Worm (Caenorhabditis elegans) whole organism, L4 larva: ENCODE measurements around the gene T07A9.15.

Experiments used
- D1046.2 ChIP-seq: fragments of 200-800 bp; sonication (Bioruptor generic); IDR thresholded peaks from 2 replicates; pipeline ENCODE4 v1.3.6; 2022; ENCODE audit warnings: missing genetic modification characterization, missing compliant biosample characterization
- F37D6.2 ChIP-seq: sonication (generic microtip); optimal IDR thresholded peaks from 2 replicates; lab custom pipeline; 2016; ENCODE audit warnings: mild to moderate bottlenecking, missing genetic modification characterization, missing compliant biosample characterization
- F44E2.7 ChIP-seq: fragments of 200-800 bp; sonication (Bioruptor generic); IDR thresholded peaks from 2 replicates; pipeline ENCODE4 v2.1.2; 2022; ENCODE audit warnings: missing genetic modification characterization, missing compliant biosample characterization
- T20F7.1 ChIP-seq: fragments of 200-800 bp; sonication (Bioruptor generic); optimal IDR thresholded peaks from 2 replicates; lab custom pipeline; 2018; ENCODE audit warnings: mild to moderate bottlenecking, missing genetic modification characterization, missing compliant biosample characterization
- T26A8.4 ChIP-seq: fragments of 200-800 bp; sonication (Bioruptor generic); IDR thresholded peaks from 2 replicates; pipeline ENCODE4 v1.3.6; 2022; ENCODE audit warnings: missing genetic modification characterization, missing compliant biosample characterization
- Y105C5A.15 ChIP-seq: fragments of 200-800 bp; sonication (Bioruptor generic); IDR thresholded peaks from 2 replicates; pipeline ENCODE4 v1.3.6; 2022; ENCODE audit warnings: missing genetic modification characterization, missing compliant biosample characterization
- ZK546.5 ChIP-seq, 2 experiments: sonication (generic microtip); optimal IDR thresholded peaks; 2 replicates each; lab custom pipeline; 2017; ENCODE audit warnings: missing biosample characterization in 2 of 2, missing genetic modification characterization in 2 of 2
- aly-2 ChIP-seq: sonication (generic microtip); optimal IDR thresholded peaks from 2 replicates; lab custom pipeline; 2018; ENCODE audit warnings: missing biosample characterization, missing genetic modification characterization
- ama-1 ChIP-seq: fragments of 150-350 bp; optimal IDR thresholded peaks from 2 replicates; lab custom pipeline; 2014; ENCODE audit warnings: inconsistent platforms, mixed read lengths
- arid-1 ChIP-seq: fragments of 200-800 bp; sonication (Bioruptor generic); conservative IDR thresholded peaks from 2 replicates; pipeline ENCODE4 v1.3.6; 2022; ENCODE audit warnings: missing genetic modification reagents, missing genetic modification characterization, missing compliant biosample characterization
- ceh-20 ChIP-seq: fragments of 200-800 bp; sonication (Bioruptor generic); IDR thresholded peaks from 2 replicates; pipeline ENCODE4 v1.3.6; 2022; ENCODE audit warnings: missing genetic modification reagents, missing genetic modification characterization, missing compliant biosample characterization
- ceh-32 ChIP-seq: sonication (generic microtip); optimal IDR thresholded peaks from 2 replicates; lab custom pipeline; 2016; ENCODE audit warnings: mild to moderate bottlenecking, missing genetic modification characterization, missing compliant biosample characterization; ENCODE audit not compliant: poor library complexity
- ceh-62 ChIP-seq: sonication (generic microtip); optimal IDR thresholded peaks from 2 replicates; lab custom pipeline; 2017; ENCODE audit warnings: missing biosample characterization, missing genetic modification characterization
- ceh-82 ChIP-seq: sonication (generic microtip); optimal IDR thresholded peaks from 2 replicates; lab custom pipeline; 2017; ENCODE audit warnings: missing biosample characterization, missing genetic modification characterization
- ces-1 ChIP-seq: fragments of 150-350 bp; sonication (generic microtip); optimal IDR thresholded peaks from 4 replicates; lab custom pipeline; 2014; ENCODE audit warnings: missing biosample characterization, missing genetic modification reagents, missing genetic modification characterization
- ctbp-1 ChIP-seq: fragments of 200-800 bp; sonication (Bioruptor generic); IDR thresholded peaks from 2 replicates; pipeline ENCODE4 v1.3.6; 2022; ENCODE audit warnings: missing genetic modification reagents, missing genetic modification characterization, missing compliant biosample characterization
- daf-16 ChIP-seq, 3 experiments: sonication (generic microtip); optimal IDR thresholded peaks; 2 replicates each; lab custom pipeline; 2016 to 2017; ENCODE audit warnings: missing genetic modification characterization in 3 of 3, missing genetic modification reagents in 3 of 3, mild to moderate bottlenecking in 2 of 3, missing compliant biosample characterization in 2 of 3, missing biosample characterization in 1 of 3, moderate library complexity in 1 of 3
- daf-19 ChIP-seq: fragments of 200-800 bp; sonication (Bioruptor generic); conservative IDR thresholded peaks from 2 replicates; pipeline ENCODE4 v1.3.6; 2022; ENCODE audit warnings: missing genetic modification characterization, missing compliant biosample characterization
- dpl-1 ChIP-seq: fragments of 150-350 bp; optimal IDR thresholded peaks from 2 replicates; lab custom pipeline; 2014; ENCODE audit warnings: missing biosample characterization, missing genetic modification reagents, missing genetic modification characterization
- fkh-10 ChIP-seq: fragments of 150-350 bp; optimal IDR thresholded peaks from 2 replicates; lab custom pipeline; 2014; ENCODE audit warnings: missing biosample characterization, missing genetic modification reagents, missing genetic modification characterization
- gei-8 ChIP-seq: fragments of 200-800 bp; sonication (Bioruptor generic); optimal IDR thresholded peaks from 2 replicates; lab custom pipeline; 2018; ENCODE audit warnings: mild to moderate bottlenecking, missing genetic modification characterization, missing compliant biosample characterization
- hif-1 ChIP-seq, 2 experiments: sonication (generic microtip); optimal IDR thresholded peaks; 2 replicates each; lab custom pipeline; 2016 to 2017; ENCODE audit warnings: missing compliant biosample characterization in 2 of 2, missing genetic modification characterization in 2 of 2, missing genetic modification reagents in 2 of 2, missing genotype in 2 of 2, mild to moderate bottlenecking in 1 of 2
- hlh-11 ChIP-seq: fragments of 200-800 bp; sonication (Bioruptor generic); optimal IDR thresholded peaks from 2 replicates; lab custom pipeline; 2018; ENCODE audit warnings: mild to moderate bottlenecking, missing genetic modification characterization, missing compliant biosample characterization
- hlh-30 ChIP-seq: sonication (generic microtip); optimal IDR thresholded peaks from 2 replicates; lab custom pipeline; 2017; ENCODE audit warnings: antibody characterized with exemption, mild to moderate bottlenecking, missing genetic modification characterization, missing compliant biosample characterization; ENCODE audit not compliant: insufficient read depth
- lin-15B ChIP-seq: fragments of 150-350 bp; sonication (generic microtip); optimal IDR thresholded peaks from 3 replicates; lab custom pipeline; 2014; ENCODE audit warnings: missing biosample characterization, missing genetic modification characterization
- lin-38 ChIP-seq: fragments of 200-800 bp; sonication (Bioruptor generic); IDR thresholded peaks from 2 replicates; pipeline ENCODE4 v1.3.6; 2022; ENCODE audit warnings: missing genetic modification reagents, missing genetic modification characterization, missing compliant biosample characterization
- lin-39 ChIP-seq: fragments of 150-350 bp; optimal IDR thresholded peaks from 2 replicates; lab custom pipeline; 2014; ENCODE audit warnings: missing biosample characterization, missing genetic modification reagents, missing genetic modification characterization
- lir-3 ChIP-seq: sonication (generic microtip); optimal IDR thresholded peaks from 2 replicates; lab custom pipeline; 2016; ENCODE audit warnings: mild to moderate bottlenecking, missing genetic modification characterization, missing compliant biosample characterization
- madf-9 ChIP-seq: fragments of 200-800 bp; sonication (Bioruptor generic); conservative IDR thresholded peaks from 2 replicates; pipeline ENCODE4 v1.3.6; 2022; ENCODE audit warnings: missing genetic modification reagents, missing genetic modification characterization, missing compliant biosample characterization
- mdl-1 ChIP-seq, 2 experiments: fragments of 150-350 bp in 1 of 2; sonication (generic microtip) in 1 of 2; optimal IDR thresholded peaks; 2 replicates each; lab custom pipeline; 2014 to 2017; ENCODE audit warnings: missing biosample characterization in 2 of 2, missing genetic modification characterization in 2 of 2
- mes-2 ChIP-seq: sonication (generic microtip); optimal IDR thresholded peaks from 2 replicates; lab custom pipeline; 2016; ENCODE audit warnings: missing genotype, mild to moderate bottlenecking, missing genetic modification characterization, missing compliant biosample characterization; ENCODE audit not compliant: poor library complexity, severe bottlenecking
- mxl-2 ChIP-seq: fragments of 200-800 bp; sonication (Bioruptor generic); conservative IDR thresholded peaks from 2 replicates; pipeline ENCODE4 v1.3.6; 2022; ENCODE audit warnings: missing genetic modification reagents, missing genetic modification characterization, missing compliant biosample characterization
- nhr-10 ChIP-seq: fragments of 150-350 bp; optimal IDR thresholded peaks from 2 replicates; lab custom pipeline; 2014; ENCODE audit warnings: missing biosample characterization, missing genetic modification characterization
- nhr-11 ChIP-seq: fragments of 150-350 bp; optimal IDR thresholded peaks from 2 replicates; lab custom pipeline; 2014; ENCODE audit warnings: missing biosample characterization, missing genetic modification characterization
- nhr-111 ChIP-seq: fragments of 200-800 bp; sonication (Bioruptor generic); optimal IDR thresholded peaks from 2 replicates; lab custom pipeline; 2018; ENCODE audit warnings: mild to moderate bottlenecking, missing genetic modification characterization, missing compliant biosample characterization
- nhr-41 ChIP-seq: fragments of 200-800 bp; sonication (Bioruptor generic); IDR thresholded peaks from 2 replicates; pipeline ENCODE4 v1.3.6; 2022; ENCODE audit warnings: missing genetic modification reagents, missing genetic modification characterization, missing compliant biosample characterization
- nhr-42 ChIP-seq: fragments of 200-800 bp; sonication (Bioruptor generic); IDR thresholded peaks from 2 replicates; pipeline ENCODE4 v1.3.6; 2022; ENCODE audit warnings: missing genetic modification characterization, missing compliant biosample characterization
- nhr-48 ChIP-seq: sonication (generic microtip); optimal IDR thresholded peaks from 2 replicates; lab custom pipeline; 2016; ENCODE audit warnings: mild to moderate bottlenecking, missing genetic modification characterization, missing compliant biosample characterization
- pha-4 ChIP-seq, 2 experiments: fragments of 150-350 bp in 1 of 2; fragments of 200-800 bp in 1 of 2; sonication (Bioruptor generic) in 1 of 2; IDR thresholded peaks in 1 of 2; optimal IDR thresholded peaks in 1 of 2; 2 replicates each; pipeline versions ENCODE4 v1.3.6 to Lab custom; 2014 to 2022; ENCODE audit warnings: missing genetic modification characterization in 2 of 2, missing genetic modification reagents in 2 of 2, missing biosample characterization in 1 of 2, missing compliant biosample characterization in 1 of 2
- php-3 ChIP-seq: fragments of 200-800 bp; sonication (Bioruptor generic); IDR thresholded peaks from 2 replicates; pipeline ENCODE4 v1.3.6; 2022; ENCODE audit warnings: missing genetic modification reagents, missing genetic modification characterization, missing compliant biosample characterization
- sdz-12 ChIP-seq: fragments of 200-800 bp; sonication (Bioruptor generic); optimal IDR thresholded peaks from 2 replicates; lab custom pipeline; 2018; ENCODE audit warnings: mild to moderate bottlenecking, missing genetic modification characterization, missing compliant biosample characterization
- set-16 ChIP-seq: fragments of 200-800 bp; sonication (Bioruptor generic); IDR thresholded peaks from 2 replicates; pipeline ENCODE4 v1.3.6; 2022; ENCODE audit warnings: missing genetic modification reagents, missing genetic modification characterization, missing compliant biosample characterization
- snpc-1.2 ChIP-seq: fragments of 200-800 bp; sonication (Bioruptor generic); IDR thresholded peaks from 2 replicates; pipeline ENCODE4 v1.3.6; 2022; ENCODE audit warnings: missing genetic modification reagents, missing genetic modification characterization, missing compliant biosample characterization
- spr-3 ChIP-seq: fragments of 200-800 bp; sonication (Bioruptor generic); optimal IDR thresholded peaks from 2 replicates; lab custom pipeline; 2018; ENCODE audit warnings: mild to moderate bottlenecking, missing genetic modification characterization, missing compliant biosample characterization
- tra-1 ChIP-seq: fragments of 200-800 bp; sonication (Bioruptor generic); IDR thresholded peaks from 2 replicates; pipeline ENCODE4 v1.3.6; 2022; ENCODE audit warnings: missing genetic modification reagents, missing genetic modification characterization, missing compliant biosample characterization
- unc-130 ChIP-seq: sonication (generic microtip); optimal IDR thresholded peaks from 2 replicates; lab custom pipeline; 2016; ENCODE audit warnings: missing genetic modification reagents, missing genetic modification characterization, missing compliant biosample characterization
- unc-39 ChIP-seq: sonication (generic microtip); optimal IDR thresholded peaks from 2 replicates; lab custom pipeline; 2017; ENCODE audit warnings: missing biosample characterization, missing genetic modification characterization
- vab-7 ChIP-seq: fragments of 200-800 bp; sonication (Bioruptor generic); IDR thresholded peaks from 2 replicates; pipeline ENCODE4 v1.3.6; 2022; ENCODE audit warnings: missing genetic modification reagents, missing genetic modification characterization, missing compliant biosample characterization
- ztf-7 ChIP-seq: fragments of 150-350 bp; optimal IDR thresholded peaks from 2 replicates; lab custom pipeline; 2014; ENCODE audit warnings: missing biosample characterization, missing genetic modification characterization

The T07A9.15 gene

ce11 chrIV:387283-388048 lies 5.9 kb downstream of the T07A9.15 start:
- TF ChIP-seq ces-1 (GFP tag; lab: Kevin White, UChicago) (no peak), snpc-1.2 (GFP tag; lab: Robert Waterston, UW) (peak; percentile 65; the same call in 1 of the 2 replicates), tra-1 (GFP tag; lab: Robert Waterston, UW) (no peak), hlh-11 (tag; lab: Kevin White, UChicago) (no peak), T26A8.4 (no peak), mes-2 (tag; lab: Kevin White, UChicago) (no peak), ctbp-1 (GFP tag; lab: Robert Waterston, UW) (0 out of 2 replicates have a peak, but pooled peaks have one; percentile 11), mxl-2 (GFP tag; lab: Robert Waterston, UW) (no peak), unc-130 (peak; percentile 14), nhr-48 (no peak), mdl-1 (tag; optimal IDR thresholded peaks at IDR 0.05; lab: Kevin White, UChicago) (no peak), nhr-11 (no peak), D1046.2 (no peak), fkh-10 (GFP tag; lab: Kevin White, UChicago) (no peak), arid-1 (GFP tag; lab: Robert Waterston, UW) (no peak), vab-7 (GFP tag; lab: Robert Waterston, UW) (no peak), hlh-30 (tag; lab: Kevin White, UChicago) (no peak), unc-39 (no peak), pha-4 (GFP tag; IDR thresholded peaks at IDR 0.05; lab: Robert Waterston, UW) (peak; percentile 32; the same call in 1 of the 2 replicates), pha-4 (tag; optimal IDR thresholded peaks at IDR 0.05; lab: Kevin White, UChicago) (no peak), set-16 (GFP tag; lab: Robert Waterston, UW) (peak; percentile 80), ceh-62 (tag; lab: Kevin White, UChicago) (no peak), nhr-10 (tag; lab: Kevin White, UChicago) (no peak), lin-15B (tag; lab: Kevin White, UChicago) (no peak), ZK546.5 (tag; optimal IDR thresholded peaks at IDR 0.05; lab: Kevin White, UChicago) (no peak), aly-2 (tag; lab: Kevin White, UChicago) (no peak), nhr-42 (GFP tag; lab: Robert Waterston, UW) (no peak), nhr-41 (GFP tag; lab: Robert Waterston, UW) (no peak), daf-19 (GFP tag; lab: Robert Waterston, UW) (no peak), gei-8 (GFP tag; lab: Kevin White, UChicago) (no peak), dpl-1 (no peak), nhr-111 (no peak), lin-38 (peak; percentile 49), spr-3 (GFP tag; lab: Kevin White, UChicago) (no peak), ceh-20 (GFP tag; lab: Robert Waterston, UW) (no peak), F44E2.7 (no peak), Y105C5A.15 (no peak), daf-16 (GFP tag; optimal IDR thresholded peaks at IDR 0.05; lab: Kevin White, UChicago) (no peak), daf-16 (tag; optimal IDR thresholded peaks at IDR 0.05; lab: Kevin White, UChicago) (no peak), lir-3 (tag; lab: Kevin White, UChicago) (no peak), ztf-7 (tag; lab: Kevin White, UChicago) (no peak), lin-39 (no peak), sdz-12 (GFP tag; lab: Kevin White, UChicago) (no peak), php-3 (no peak), madf-9 (GFP tag; lab: Robert Waterston, UW) (no peak), ama-1 (no peak), F37D6.2 (tag; lab: Kevin White, UChicago) (no peak), hif-1 (tag; optimal IDR thresholded peaks at IDR 0.05; lab: Kevin White, UChicago) (no peak), ceh-32 (tag; lab: Kevin White, UChicago) (no peak), ceh-82 (tag; lab: Kevin White, UChicago) (no peak), T20F7.1 (peak; percentile 7)
